Fruit fly (Drosophila melanogaster): ENCODE data around the gene CG46519.
"Not testable (repeated sequence)": the region's sequence is repeated elsewhere in the genome, so short reads cannot be mapped to it uniquely, and the experiment has no call there.

dm6 chrX:22217079-22217478, 14.3 kb upstream of the CG46519 start, which contains the start of gene CG46517:
- not testable (repeated sequence) for TF ChIP-seq CG14655 (GFP tag; optimal IDR thresholded peaks at IDR 0.05); CG4496 (GFP tag; IDR thresholded peaks at IDR 0.05); CG9948 (tag; optimal IDR thresholded peaks at IDR 0.05); Ets98B (GFP tag; IDR thresholded peaks at IDR 0.05); CG8301 (tag; optimal IDR thresholded peaks at IDR 0.05); CG12605 (GFP tag; IDR thresholded peaks at IDR 0.05); rn (GFP tag; IDR thresholded peaks at IDR 0.05); CG17806 (tag; optimal IDR thresholded peaks at IDR 0.05); CG13204 (GFP tag; optimal IDR thresholded peaks at IDR 0.05); Pif1A (GFP tag; optimal IDR thresholded peaks at IDR 0.05); Pif1B (GFP tag; optimal IDR thresholded peaks at IDR 0.05); gl (tag; optimal IDR thresholded peaks at IDR 0.05); EcR (GFP tag; optimal IDR thresholded peaks at IDR 0.05); CG34367 (tag; optimal IDR thresholded peaks at IDR 0.05)

Measured in whole organism, pupa.